Worm (Caenorhabditis elegans) whole organism, late embryonic: ENCODE results near the gene F15A4.5.

Experiments
- F13H6.1 ChIP-seq: sonication (generic microtip); optimal IDR thresholded peaks from 2 replicates; lab custom pipeline; 2016; ENCODE audit warnings: missing genetic modification characterization, missing compliant biosample characterization
- ama-1 ChIP-seq: fragments of 150-350 bp; optimal IDR thresholded peaks from 2 replicates; lab custom pipeline; 2014
- ets-4 ChIP-seq: sonication (generic microtip); optimal IDR thresholded peaks from 2 replicates; lab custom pipeline; 2016; ENCODE audit warnings: missing genetic modification characterization, missing compliant biosample characterization
- fax-1 ChIP-seq: sonication (generic microtip); optimal IDR thresholded peaks from 2 replicates; lab custom pipeline; 2016; ENCODE audit warnings: missing genotype, missing genetic modification characterization, missing compliant biosample characterization
- hlh-13 ChIP-seq: fragments of 200-800 bp; sonication (Bioruptor generic); optimal IDR thresholded peaks from 2 replicates; lab custom pipeline; 2018; ENCODE audit warnings: mild to moderate bottlenecking, missing genetic modification characterization, missing compliant biosample characterization
- hlh-6 ChIP-seq: sonication (generic microtip); optimal IDR thresholded peaks from 2 replicates; lab custom pipeline; 2016; ENCODE audit warnings: missing genotype, missing genetic modification characterization, missing compliant biosample characterization
- lin-11 ChIP-seq: fragments of 200-800 bp; sonication (Bioruptor generic); optimal IDR thresholded peaks from 2 replicates; lab custom pipeline; 2018; ENCODE audit warnings: mild to moderate bottlenecking, missing genetic modification characterization, missing compliant biosample characterization
- nfya-1 ChIP-seq: sonication (generic microtip); optimal IDR thresholded peaks from 2 replicates; lab custom pipeline; 2017; ENCODE audit warnings: missing genetic modification characterization, mild to moderate bottlenecking, missing compliant biosample characterization, antibody characterized with exemption, moderate library complexity
- nhr-11 ChIP-seq: fragments of 150-350 bp; optimal IDR thresholded peaks from 2 replicates; lab custom pipeline; 2014; ENCODE audit warnings: missing biosample characterization, missing genetic modification characterization
- odd-2 ChIP-seq: sonication (generic microtip); optimal IDR thresholded peaks from 2 replicates; lab custom pipeline; 2017; ENCODE audit warnings: antibody characterized with exemption, mild to moderate bottlenecking, missing genetic modification characterization, missing compliant biosample characterization
- syd-9 ChIP-seq: sonication (generic microtip); optimal IDR thresholded peaks from 2 replicates; lab custom pipeline; 2016; ENCODE audit warnings: mild to moderate bottlenecking, missing genetic modification characterization, moderate library complexity, missing compliant biosample characterization
- unc-86 ChIP-seq: sonication (generic microtip); optimal IDR thresholded peaks from 2 replicates; lab custom pipeline; 2016; ENCODE audit warnings: missing genetic modification characterization, missing compliant biosample characterization

- TF ChIP-seq ama-1 (lab: Kevin White, UChicago) (no peak), F13H6.1 (tag; lab: Kevin White, UChicago) (no peak), hlh-6 (no peak), lin-11 (tag; lab: Kevin White, UChicago) (no peak), nfya-1 (tag; lab: Kevin White, UChicago) (no peak), odd-2 (tag; lab: Kevin White, UChicago) (no peak), ets-4 (no peak), unc-86 (tag; lab: Kevin White, UChicago) (no peak), nhr-11 (tag; lab: Kevin White, UChicago) (no peak), syd-9 (no peak), hlh-13 (no peak), fax-1 (no peak)
Observed at ce11 chrII:12480811-12481210, 9.8 kb upstream of the F15A4.5 start, which contains the start of gene arrd-9.
